Worm (Caenorhabditis elegans): ENCODE results near the gene txdc-9.
A peak's percentile ranks its signal among the peaks of the same experiment; 100 is the strongest.

The txdc-9 gene

DNA sequence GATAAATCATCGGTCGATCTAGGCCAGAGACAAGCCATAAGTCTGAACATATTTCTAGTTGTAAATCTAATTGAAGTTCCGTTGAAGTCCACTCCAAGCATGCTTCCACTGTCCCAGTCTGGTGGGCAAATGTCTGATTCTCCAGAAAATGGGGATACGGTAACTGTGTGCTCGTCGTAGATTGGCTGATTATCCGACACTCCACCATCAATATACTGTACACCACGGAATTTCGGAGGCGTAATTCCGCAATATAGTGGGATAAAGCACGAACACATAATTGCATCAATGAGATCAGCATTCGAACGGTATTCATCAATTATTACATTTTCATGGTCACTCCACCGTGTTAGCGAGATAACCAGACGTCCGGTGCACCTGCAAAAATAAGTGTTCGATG lies 13.7 kb upstream of the txdc-9 start:
- TF ChIP-seq nfya-2 (GFP tag; IDR thresholded peaks at IDR 0.05) (no peak), nhr-90 (tag; optimal IDR thresholded peaks at IDR 0.05) (no peak), ceh-79 (tag; optimal IDR thresholded peaks at IDR 0.05) (no peak), nfyb-1 (GFP tag; IDR thresholded peaks at IDR 0.05) (0 out of 2 replicates have a peak, but pooled peaks have one; percentile 6), lir-1 (GFP tag; conservative IDR thresholded peaks at IDR 0.05) (no peak), mxl-1 (tag; optimal IDR thresholded peaks at IDR 0.05) (no peak), F57C9.4 (tag; optimal IDR thresholded peaks at IDR 0.05) (no peak), madf-3 (GFP tag; IDR thresholded peaks at IDR 0.05) (0 out of 2 replicates have a peak, but pooled peaks have one; percentile 18), sptf-2 (GFP tag; optimal IDR thresholded peaks at IDR 0.05) (no peak), ztf-26 (tag; optimal IDR thresholded peaks at IDR 0.05) (peak; percentile 41), sdz-38 (tag; optimal IDR thresholded peaks at IDR 0.05) (no peak), madf-10 (tag; optimal IDR thresholded peaks at IDR 0.05) (no peak), Y79H2A.3 (GFP tag; conservative IDR thresholded peaks at IDR 0.05) (no peak), hsf-1 (GFP tag; IDR thresholded peaks at IDR 0.05) (0 out of 2 replicates have a peak, but pooled peaks have one; percentile 35), lsy-27 (tag; optimal IDR thresholded peaks at IDR 0.05; ENCODE audit: borderline replicate concordance, insufficient read depth) (no peak), hlh-26 (GFP tag; conservative IDR thresholded peaks at IDR 0.05) (no peak), pha-4 (tag; optimal IDR thresholded peaks at IDR 0.05) (no peak), attf-3 (GFP tag; conservative IDR thresholded peaks at IDR 0.05) (no peak), him-1 (tag; optimal IDR thresholded peaks at IDR 0.05) (no peak), gei-17 (GFP tag; optimal IDR thresholded peaks at IDR 0.05) (no peak), attf-5 (GFP tag; optimal IDR thresholded peaks at IDR 0.05) (no peak)

DNA sequence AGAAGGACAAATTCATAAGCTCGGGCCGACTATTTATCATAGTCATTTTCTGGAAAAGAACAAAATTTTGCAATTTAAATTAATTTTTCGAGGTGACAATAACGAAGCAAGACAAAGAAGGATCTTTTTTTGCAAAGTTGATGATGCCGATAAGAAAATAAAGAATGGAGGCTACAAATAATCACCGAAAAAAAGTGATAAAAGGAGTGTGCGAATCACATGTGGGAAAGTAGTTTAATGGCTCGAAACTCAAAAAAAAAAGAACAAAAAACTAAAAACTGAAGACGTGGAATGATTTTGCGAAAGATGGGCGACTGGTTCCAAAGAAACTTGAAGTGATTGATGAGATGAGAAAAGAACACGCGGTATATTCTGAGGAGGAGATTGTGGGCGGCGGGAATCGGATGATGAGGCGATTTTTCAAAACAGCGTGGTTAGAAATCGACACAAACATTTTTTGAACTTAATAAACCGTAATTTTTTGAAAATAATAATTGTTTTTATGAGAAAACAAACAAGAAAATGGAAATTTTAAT lies 12.5 kb upstream of the txdc-9 start, which contains the start of gene atgl-1:
Gene atgl-1 (minus strand): TSS at position 51 of the 536 bp plus-strand sequence.
- no peak for TF ChIP-seq Y56A3A.18 (GFP tag; IDR thresholded peaks at IDR 0.05)
- no peak for TF ChIP-seq rpc-1 (optimal IDR thresholded peaks at IDR 0.05)
- TF ChIP-seq rpc-1 (tag; optimal IDR thresholded peaks at IDR 0.05), result no peak
- TF ChIP-seq lin-26 (GFP tag; IDR thresholded peaks at IDR 0.05), result 0 out of 2 replicates have a peak, but pooled peaks have one; percentile 23
- TF ChIP-seq nhr-80 (tag; optimal IDR thresholded peaks at IDR 0.05), result peak; percentile 12
- no peak for TF ChIP-seq him-1 (tag; optimal IDR thresholded peaks at IDR 0.05)

DNA sequence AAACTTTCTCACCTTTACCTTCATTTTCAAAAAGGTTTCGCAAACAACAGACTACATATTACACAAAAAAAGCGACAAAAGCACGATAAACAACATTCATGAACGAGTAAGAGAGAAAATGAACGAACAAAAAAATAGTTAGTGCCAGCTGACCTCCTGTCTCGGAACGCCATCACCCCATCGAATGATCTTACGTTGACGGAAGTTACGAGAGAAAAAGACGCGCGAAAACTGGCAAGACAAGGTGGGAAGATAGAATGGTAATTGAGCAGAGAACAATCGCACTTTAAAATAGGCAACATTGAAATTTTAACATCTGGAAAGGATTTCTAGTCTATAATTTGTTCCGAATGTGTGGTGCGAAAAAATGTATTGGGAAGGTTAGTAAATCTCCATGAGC lies 11.8 kb upstream of the txdc-9 start:
- TF ChIP-seq egrh-3 (GFP tag; IDR thresholded peaks at IDR 0.05) (no peak), lin-26 (GFP tag; IDR thresholded peaks at IDR 0.05) (0 out of 2 replicates have a peak, but pooled peaks have one; percentile 25), somi-1 (GFP tag; optimal IDR thresholded peaks at IDR 0.05) (peak; percentile 18), ama-1 (optimal IDR thresholded peaks at IDR 0.05) (peak; percentile 2), ama-1 (GFP tag; optimal IDR thresholded peaks at IDR 0.05) (no peak)

DNA sequence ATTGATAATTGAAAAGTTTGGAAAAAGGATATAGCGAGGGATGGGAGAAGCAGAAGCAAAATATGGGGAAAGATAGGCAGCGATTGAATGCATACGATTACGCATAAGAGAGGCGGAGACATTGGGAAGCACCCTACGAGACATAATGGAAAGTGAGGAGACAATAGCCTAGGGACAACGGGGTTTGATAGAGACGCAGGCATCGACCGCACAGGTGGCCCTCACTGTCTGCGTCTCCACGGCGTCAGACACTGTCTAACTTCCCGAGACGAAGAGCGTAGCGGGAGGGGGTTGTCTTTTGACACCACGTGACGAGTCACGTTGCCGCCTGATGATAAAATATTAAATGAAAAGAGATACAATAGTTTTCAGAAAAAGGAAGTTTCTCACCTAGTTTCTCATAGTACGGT lies 11.0 kb upstream of the txdc-9 start:
- TF ChIP-seq F52B5.7 (tag; optimal IDR thresholded peaks at IDR 0.05), result no peak
- no peak for TF ChIP-seq tbx-9 (tag; optimal IDR thresholded peaks at IDR 0.05; ENCODE audit: borderline replicate concordance)
- 0 out of 2 replicates have a peak, but pooled peaks have one; percentile 55 for TF ChIP-seq madf-3 (GFP tag; IDR thresholded peaks at IDR 0.05)
- TF ChIP-seq F39B2.1 (GFP tag; IDR thresholded peaks at IDR 0.05), result no peak
- no peak for TF ChIP-seq F37B4.10 (GFP tag; IDR thresholded peaks at IDR 0.05)
- TF ChIP-seq tlf-1 (GFP tag; optimal IDR thresholded peaks at IDR 0.05), result peak; percentile 84
- peak; percentile 92 for TF ChIP-seq ekl-4 (GFP tag; IDR thresholded peaks at IDR 0.05)
- TF ChIP-seq madf-6 (GFP tag; IDR thresholded peaks at IDR 0.05), result peak; percentile 50; the same call in 1 of the 2 replicates
- TF ChIP-seq athp-1 (tag; optimal IDR thresholded peaks at IDR 0.05), result no peak
- no peak for TF ChIP-seq ceh-79 (tag; optimal IDR thresholded peaks at IDR 0.05)
- TF ChIP-seq ceh-40 (GFP tag; IDR thresholded peaks at IDR 0.05), result no peak
- TF ChIP-seq cebp-2 (GFP tag; IDR thresholded peaks at IDR 0.05), result no peak
- no peak for TF ChIP-seq hlh-26 (GFP tag; conservative IDR thresholded peaks at IDR 0.05)
- no peak for TF ChIP-seq ama-1 (optimal IDR thresholded peaks at IDR 0.05)
- no peak for TF ChIP-seq ama-1 (GFP tag; optimal IDR thresholded peaks at IDR 0.05)
- no peak for TF ChIP-seq snpc-1.1 (tag; optimal IDR thresholded peaks at IDR 0.05; ENCODE audit: insufficient read depth)
- TF ChIP-seq lsl-1 (GFP tag; optimal IDR thresholded peaks at IDR 0.05), result no peak
- TF ChIP-seq unc-62 (GFP tag; optimal IDR thresholded peaks at IDR 0.05), result no peak
- no peak for TF ChIP-seq dpff-1 (tag; optimal IDR thresholded peaks at IDR 0.05)
- peak; percentile 69 for TF ChIP-seq ZK185.1 (tag; optimal IDR thresholded peaks at IDR 0.05; ENCODE audit: poor library complexity, severe bottlenecking)
